Worm (Caenorhabditis elegans) whole organism, L3 larva: ENCODE data around the gene spr-2.

Experiments used
- R02D3.7 ChIP-seq: fragments of 150-350 bp; optimal IDR thresholded peaks from 2 replicates; lab custom pipeline; 2014; ENCODE audit warnings: missing biosample characterization, missing genetic modification characterization
- ZK546.5 ChIP-seq: sonication (generic microtip); optimal IDR thresholded peaks from 2 replicates; lab custom pipeline; 2017; ENCODE audit warnings: missing biosample characterization, missing genetic modification characterization
- aly-2 ChIP-seq: fragments of 150-350 bp; optimal IDR thresholded peaks from 2 replicates; lab custom pipeline; 2014; ENCODE audit warnings: missing biosample characterization, missing genetic modification characterization
- ceh-28 ChIP-seq: fragments of 150-350 bp; optimal IDR thresholded peaks from 2 replicates; lab custom pipeline; 2014; ENCODE audit warnings: missing biosample characterization, missing genetic modification reagents, missing genetic modification characterization
- ceh-9 ChIP-seq: sonication (generic microtip); optimal IDR thresholded peaks from 2 replicates; lab custom pipeline; 2018; ENCODE audit warnings: missing biosample characterization, missing genetic modification characterization
- egl-27 ChIP-seq: sonication (generic microtip); optimal IDR thresholded peaks from 4 replicates; lab custom pipeline; 2017; ENCODE audit warnings: missing biosample characterization, missing genetic modification reagents, missing genetic modification characterization
- egl-5 ChIP-seq: fragments of 150-350 bp; optimal IDR thresholded peaks from 2 replicates; lab custom pipeline; 2017; ENCODE audit warnings: missing biosample characterization, missing genetic modification reagents, missing genetic modification characterization, inconsistent platforms
- elt-1 ChIP-seq: fragments of 150-350 bp; optimal IDR thresholded peaks from 2 replicates; lab custom pipeline; 2014; ENCODE audit warnings: missing biosample characterization, missing genetic modification characterization
- elt-2 ChIP-seq: sonication (generic microtip); optimal IDR thresholded peaks from 2 replicates; lab custom pipeline; 2016; ENCODE audit warnings: missing genetic modification reagents, mild to moderate bottlenecking, missing genetic modification characterization, missing compliant biosample characterization
- elt-3 ChIP-seq, 3 experiments: fragments of 150-350 bp in 1 of 3; sonication (generic microtip) in 2 of 3; optimal IDR thresholded peaks; 2 replicates in 2 of 3; 4 replicates in 1 of 3; lab custom pipeline; 2014 to 2017; ENCODE audit warnings: missing biosample characterization in 3 of 3, missing genetic modification characterization in 3 of 3
- fkh-10 ChIP-seq: sonication (generic microtip); optimal IDR thresholded peaks from 2 replicates; lab custom pipeline; 2017; ENCODE audit warnings: missing biosample characterization, missing genetic modification reagents, missing genetic modification characterization
- fkh-2 ChIP-seq: fragments of 150-350 bp; optimal IDR thresholded peaks from 2 replicates; lab custom pipeline; 2014; ENCODE audit warnings: missing biosample characterization, missing genetic modification reagents, missing genetic modification characterization
- fos-1 ChIP-seq: fragments of 150-350 bp; optimal IDR thresholded peaks from 2 replicates; lab custom pipeline; 2014; ENCODE audit warnings: missing biosample characterization, missing genetic modification characterization
- hmg-11 ChIP-seq: sonication (generic microtip); optimal IDR thresholded peaks from 2 replicates; lab custom pipeline; 2016; ENCODE audit warnings: missing genetic modification characterization, missing compliant biosample characterization
- jun-1 ChIP-seq: fragments of 150-350 bp; optimal IDR thresholded peaks from 2 replicates; lab custom pipeline; 2014; ENCODE audit warnings: missing biosample characterization, missing genetic modification reagents, missing genetic modification characterization
- lin-15B ChIP-seq: fragments of 150-350 bp; optimal IDR thresholded peaks from 2 replicates; lab custom pipeline; 2014; ENCODE audit warnings: missing biosample characterization, missing genetic modification characterization
- lin-39 ChIP-seq: fragments of 150-350 bp; optimal IDR thresholded peaks from 2 replicates; lab custom pipeline; 2018; ENCODE audit warnings: missing biosample characterization, missing genetic modification reagents, missing genetic modification characterization
- mml-1 ChIP-seq: fragments of 150-350 bp; sonication (generic microtip); optimal IDR thresholded peaks from 3 replicates; lab custom pipeline; 2014; ENCODE audit warnings: missing biosample characterization, missing genetic modification characterization
- nfya-1 ChIP-seq: sonication (generic microtip); optimal IDR thresholded peaks from 2 replicates; lab custom pipeline; 2017; ENCODE audit warnings: missing genetic modification characterization, mild to moderate bottlenecking, missing compliant biosample characterization, antibody characterized with exemption, moderate library complexity; ENCODE audit not compliant: insufficient read depth
- nhr-23 ChIP-seq: fragments of 150-350 bp; optimal IDR thresholded peaks from 2 replicates; lab custom pipeline; 2014; ENCODE audit warnings: missing biosample characterization, missing genetic modification reagents, missing genetic modification characterization
- nhr-237 ChIP-seq: fragments of 150-350 bp; optimal IDR thresholded peaks from 2 replicates; lab custom pipeline; 2014; ENCODE audit warnings: missing biosample characterization, missing genetic modification characterization
- nhr-25 ChIP-seq: sonication (generic microtip); optimal IDR thresholded peaks from 2 replicates; lab custom pipeline; 2017; ENCODE audit warnings: missing biosample characterization, missing genetic modification characterization
- nhr-28 ChIP-seq: fragments of 150-350 bp; optimal IDR thresholded peaks from 2 replicates; lab custom pipeline; 2014; ENCODE audit warnings: missing biosample characterization, missing genetic modification characterization
- nhr-76 ChIP-seq: fragments of 150-350 bp; sonication (generic microtip); optimal IDR thresholded peaks from 5 replicates; lab custom pipeline; 2014; ENCODE audit warnings: missing biosample characterization, missing genetic modification characterization
- pha-4 ChIP-seq: fragments of 150-350 bp; optimal IDR thresholded peaks from 2 replicates; lab custom pipeline; 2014; ENCODE audit warnings: missing biosample characterization, missing genetic modification reagents, missing genetic modification characterization
- pqm-1 ChIP-seq: fragments of 150-350 bp; optimal IDR thresholded peaks from 2 replicates; lab custom pipeline; 2017; ENCODE audit warnings: missing biosample characterization, missing genetic modification characterization, inconsistent platforms
- sea-2 ChIP-seq: fragments of 150-350 bp; sonication (generic microtip); optimal IDR thresholded peaks from 4 replicates; lab custom pipeline; 2014; ENCODE audit warnings: missing biosample characterization, missing genetic modification reagents, missing genetic modification characterization
- snpc-4 ChIP-seq: fragments of 150-350 bp; optimal IDR thresholded peaks from 2 replicates; lab custom pipeline; 2014; ENCODE audit warnings: missing biosample characterization, missing genetic modification characterization
- tbx-2 ChIP-seq: sonication (generic microtip); optimal IDR thresholded peaks from 2 replicates; lab custom pipeline; 2016; ENCODE audit warnings: mild to moderate bottlenecking, missing genetic modification characterization, missing compliant biosample characterization
- unc-39 ChIP-seq: sonication (generic microtip); optimal IDR thresholded peaks from 4 replicates; lab custom pipeline; 2017; ENCODE audit warnings: missing biosample characterization, missing genetic modification characterization
- unc-62 ChIP-seq: fragments of 150-350 bp; sonication (generic microtip); optimal IDR thresholded peaks from 4 replicates; lab custom pipeline; 2014; ENCODE audit warnings: missing biosample characterization, missing genetic modification reagents, missing genetic modification characterization
- zag-1 ChIP-seq: fragments of 150-350 bp; optimal IDR thresholded peaks from 2 replicates; lab custom pipeline; 2014; ENCODE audit warnings: missing biosample characterization, missing genetic modification characterization
- ztf-11 ChIP-seq: fragments of 150-350 bp; optimal IDR thresholded peaks from 2 replicates; lab custom pipeline; 2014; ENCODE audit warnings: missing biosample characterization, missing genetic modification characterization
- ztf-4 ChIP-seq: fragments of 150-350 bp; optimal IDR thresholded peaks from 2 replicates; lab custom pipeline; 2014; ENCODE audit warnings: missing biosample characterization, missing genetic modification characterization

Gene spr-2

DNA sequence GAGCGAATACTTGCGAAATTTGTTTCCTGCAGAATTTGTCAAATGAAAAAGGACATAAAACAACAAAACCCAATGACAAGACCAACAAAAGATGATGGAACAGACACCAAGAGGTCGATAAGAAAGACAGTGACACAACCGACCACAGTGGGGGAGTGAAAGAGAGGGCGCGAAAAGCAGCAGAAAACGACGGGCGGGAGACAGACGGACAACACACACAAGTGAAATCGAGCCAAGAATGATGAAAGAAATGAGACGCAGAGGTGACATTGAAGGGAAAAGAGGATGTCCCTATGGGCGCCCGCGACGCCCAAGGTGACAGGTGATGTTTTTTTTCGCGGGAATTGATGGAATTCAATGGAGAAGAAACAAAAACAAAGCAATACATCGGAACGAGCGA lies 25.2 kb upstream of the spr-2 start (continued):
- TF ChIP-seq nhr-25 (tag; lab: Kevin White, UChicago): peak; percentile 95
- TF ChIP-seq egl-27: no peak
- peak; percentile 37 for TF ChIP-seq fos-1
- no peak for TF ChIP-seq nhr-28 (tag; lab: Kevin White, UChicago)
- no peak for TF ChIP-seq mml-1 (tag; lab: Kevin White, UChicago)
- peak; percentile 35 for TF ChIP-seq egl-5
- no peak for TF ChIP-seq fkh-10

DNA sequence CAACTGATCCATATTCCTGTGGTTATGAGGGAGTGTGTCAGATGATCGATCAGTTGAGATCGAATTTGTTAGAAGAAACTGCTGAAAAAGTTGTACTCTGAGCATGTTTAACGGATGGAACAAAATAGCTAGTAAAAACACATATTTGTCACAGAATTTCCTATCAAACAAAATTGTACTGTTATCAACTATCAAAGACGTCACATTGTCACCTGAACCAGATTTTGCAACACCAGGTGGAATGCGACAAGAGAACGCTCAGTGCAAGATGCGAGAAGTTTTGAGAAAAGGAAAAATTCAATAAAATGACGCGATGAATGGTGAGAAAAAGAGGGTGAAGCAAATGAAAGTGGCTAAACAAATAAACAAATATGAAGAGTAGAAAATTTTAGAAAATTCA lies 23.7 kb upstream of the spr-2 start:
- TF ChIP-seq elt-2 (tag; lab: Kevin White, UChicago): peak; percentile 51
- TF ChIP-seq fkh-10: no peak
- TF ChIP-seq mml-1 (tag; lab: Kevin White, UChicago): no peak
- peak; percentile 11 for TF ChIP-seq pha-4

DNA sequence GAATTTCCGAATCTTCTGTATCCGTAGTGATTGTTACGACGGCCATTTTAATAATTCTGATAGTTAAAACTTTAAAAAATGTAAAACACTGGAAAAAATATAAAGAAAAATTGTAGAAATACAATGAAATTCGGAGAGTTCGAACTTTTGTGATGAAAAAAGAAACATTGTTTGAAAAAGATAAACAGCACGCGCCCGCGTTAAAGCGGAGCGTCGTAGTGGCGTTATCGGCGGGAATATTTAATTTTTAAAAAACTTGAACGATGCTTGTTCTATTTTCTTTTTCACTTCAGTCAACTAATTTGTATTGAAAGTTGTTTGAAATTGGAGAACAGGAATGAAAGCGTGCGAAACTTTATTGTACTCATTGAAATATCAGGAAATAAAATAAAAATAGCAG lies 21.6 kb upstream of the spr-2 start, which contains the start of gene npp-23:
TSS of gene npp-23 (minus strand) at position 56 of the 400 bp plus-strand sequence.
- TF ChIP-seq pqm-1 (tag; lab: Kevin White, UChicago) (no peak), lin-15B (tag; lab: Kevin White, UChicago) (peak; percentile 49), unc-62 (GFP tag; lab: Kevin White, UChicago) (no peak), ZK546.5 (tag; lab: Kevin White, UChicago) (no peak), nhr-25 (tag; lab: Kevin White, UChicago) (peak; percentile 9), pha-4 (peak; percentile 75), aly-2 (tag; lab: Kevin White, UChicago) (no peak), snpc-4 (tag; lab: Kevin White, UChicago) (peak; percentile 65), tbx-2 (no peak), nhr-23 (peak; percentile 43), ceh-9 (no peak)

DNA sequence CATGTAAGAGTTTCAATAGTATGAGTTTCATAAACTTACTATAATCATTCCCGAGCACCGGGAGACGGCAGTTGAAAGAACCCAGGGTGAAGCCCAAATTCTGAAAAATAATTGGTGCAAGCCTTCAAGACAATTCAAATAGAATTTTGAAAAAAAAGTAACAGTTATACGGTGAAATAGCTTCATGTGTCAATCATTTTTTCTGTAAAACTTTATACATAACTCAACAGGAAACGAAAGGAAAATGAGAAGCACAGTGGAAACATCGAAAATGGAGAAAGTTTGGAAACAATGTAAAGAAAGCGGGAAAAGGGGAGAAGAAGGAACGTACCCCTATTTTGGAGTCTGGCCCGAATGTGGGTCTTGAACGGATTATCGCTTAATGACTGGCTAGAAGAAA lies 18.3 kb upstream of the spr-2 start, which contains the start of gene C09G9.3:
TSS of gene C09G9.3 (minus strand) at position 101 of the 400 bp plus-strand sequence.
- no peak for TF ChIP-seq zag-1 (tag; lab: Kevin White, UChicago)
- no peak for TF ChIP-seq nhr-237 (tag; lab: Kevin White, UChicago)
- TF ChIP-seq egl-27: no peak
- no peak for TF ChIP-seq elt-2 (tag; lab: Kevin White, UChicago)

DNA sequence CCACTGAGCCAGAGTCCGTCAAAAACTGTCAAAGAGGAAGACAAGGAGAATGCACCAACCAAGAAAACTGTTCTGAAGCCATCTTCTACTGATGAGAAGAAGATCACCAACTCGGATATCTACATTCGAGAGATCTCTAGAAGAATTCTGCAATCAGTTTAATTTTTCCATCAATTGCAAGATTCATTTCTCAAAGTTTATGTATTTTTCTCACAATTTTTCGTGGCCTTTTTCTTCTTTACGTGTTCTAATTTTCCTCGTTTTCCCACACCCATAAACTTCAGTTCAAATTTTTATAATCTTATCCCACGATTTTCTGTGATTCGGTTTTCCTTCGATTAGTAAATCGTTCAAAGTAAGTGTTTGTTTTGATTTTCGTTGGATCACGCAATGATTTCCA lies 17.4 kb upstream of the spr-2 start, which contains the start of gene hdl-2:
TSS of gene hdl-2 (plus strand) at position 301 of the 400 bp plus-strand sequence.
- TF ChIP-seq unc-62 (GFP tag; lab: Kevin White, UChicago) (no peak), nfya-1 (tag; lab: Kevin White, UChicago) (no peak), ztf-11 (tag; lab: Kevin White, UChicago) (no peak)
- TF ChIP-seq, all 47 proteins: peak for 0

DNA sequence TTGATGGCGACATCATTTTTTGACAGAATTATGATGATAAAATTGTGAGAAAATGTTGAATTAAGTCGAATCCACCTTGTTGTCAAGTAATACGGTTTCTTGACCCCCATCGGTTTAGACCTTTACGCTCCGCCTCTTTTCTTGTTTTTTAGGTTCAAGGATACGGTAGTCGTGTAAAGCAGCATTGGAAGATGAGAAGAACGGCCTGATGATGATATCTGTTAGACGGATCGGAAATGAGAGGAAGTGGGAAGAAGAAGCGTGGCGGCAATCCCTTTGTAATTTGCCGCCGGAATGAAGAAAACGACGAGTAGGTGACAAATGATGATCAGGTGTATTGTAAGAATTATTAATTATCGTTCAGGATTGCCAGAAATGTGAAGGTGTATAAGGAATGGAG lies 11.5 kb upstream of the spr-2 start, which contains the start of gene npax-4:
TSS of gene npax-4 (minus strand) at position 101 of the 400 bp plus-strand sequence.
- TF ChIP-seq zag-1 (tag; lab: Kevin White, UChicago): no peak
- no peak for TF ChIP-seq fkh-10
- no peak for TF ChIP-seq hmg-11
- no peak for TF ChIP-seq jun-1 (tag; lab: Kevin White, UChicago)
- no peak for TF ChIP-seq lin-15B (tag; lab: Kevin White, UChicago)
- TF ChIP-seq R02D3.7 (tag; lab: Kevin White, UChicago): no peak
- TF ChIP-seq fos-1: no peak
- no peak for TF ChIP-seq elt-1 (tag; lab: Kevin White, UChicago)
- TF ChIP-seq unc-39 (tag; lab: Kevin White, UChicago): no peak
- TF ChIP-seq, all 47 proteins: peak for 0

DNA sequence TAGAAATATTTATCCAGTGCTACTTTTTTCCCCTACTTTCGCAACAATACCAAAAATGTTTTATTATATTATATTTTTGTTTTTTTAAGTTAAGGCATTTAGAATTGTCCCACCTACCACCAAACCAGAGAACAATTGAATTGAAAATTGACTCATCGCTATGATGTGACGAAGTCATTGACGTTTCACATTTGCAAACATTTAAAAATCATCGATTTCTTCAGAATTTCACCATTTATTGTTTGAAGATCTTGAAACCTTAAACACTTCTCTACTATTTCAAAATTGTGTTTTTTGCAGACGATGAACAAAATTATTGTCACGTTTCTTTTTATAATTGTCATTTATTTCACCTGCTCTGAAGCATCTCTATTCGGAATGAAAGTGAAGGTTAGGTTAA lies 10.1 kb upstream of the spr-2 start, which contains the start of gene C09G9.8:
TSS of gene C09G9.8 (plus strand) at position 301 of the 400 bp plus-strand sequence.
- TF ChIP-seq zag-1 (tag; lab: Kevin White, UChicago): no peak
- TF ChIP-seq elt-1 (tag; lab: Kevin White, UChicago): no peak
- TF ChIP-seq tbx-2: no peak
- TF ChIP-seq lin-15B (tag; lab: Kevin White, UChicago): no peak
- no peak for TF ChIP-seq snpc-4 (tag; lab: Kevin White, UChicago)
- TF ChIP-seq nhr-76: no peak
- no peak for TF ChIP-seq hmg-11
- TF ChIP-seq fkh-2 (tag; lab: Kevin White, UChicago): no peak
- TF ChIP-seq egl-27: no peak
- TF ChIP-seq nhr-28 (tag; lab: Kevin White, UChicago): no peak
- TF ChIP-seq elt-3 (tag; optimal IDR thresholded peaks at IDR 0.05; lab: Kevin White, UChicago): no peak
- TF ChIP-seq nfya-1 (tag; lab: Kevin White, UChicago): no peak
- TF ChIP-seq lin-39: no peak
- TF ChIP-seq ztf-4 (tag; lab: Kevin White, UChicago): no peak
- TF ChIP-seq fos-1: no peak
- no peak for TF ChIP-seq sea-2
- TF ChIP-seq aly-2 (tag; lab: Kevin White, UChicago): no peak
- TF ChIP-seq ceh-28 (tag; lab: Kevin White, UChicago): no peak
